Worm (Caenorhabditis elegans) whole organism, early embryonic: ENCODE data around the gene clec-31.

ENCODE experiments used
- B0310.2 ChIP-seq: sonication (generic microtip); optimal IDR thresholded peaks from 2 replicates; lab custom pipeline; 2016; ENCODE audit warnings: mild to moderate bottlenecking, missing genetic modification characterization, missing compliant biosample characterization
- ama-1 ChIP-seq: fragments of 150-350 bp; optimal IDR thresholded peaks from 2 replicates; lab custom pipeline; 2014
- ets-7 ChIP-seq: sonication (generic microtip); optimal IDR thresholded peaks from 2 replicates; lab custom pipeline; 2016; ENCODE audit warnings: missing genotype, missing genetic modification characterization, missing compliant biosample characterization
- flt-1 ChIP-seq: fragments of 200-800 bp; sonication (Bioruptor generic); IDR thresholded peaks from 2 replicates; pipeline ENCODE4 v1.3.6; 2022; ENCODE audit warnings: missing genetic modification characterization, missing compliant biosample characterization
- hmg-4 ChIP-seq: fragments of 200-800 bp; sonication (Bioruptor generic); optimal IDR thresholded peaks from 2 replicates; lab custom pipeline; 2018; ENCODE audit warnings: mild to moderate bottlenecking, missing genetic modification characterization, missing compliant biosample characterization
- hnd-1 ChIP-seq: sonication (generic microtip); optimal IDR thresholded peaks from 2 replicates; lab custom pipeline; 2016; ENCODE audit warnings: missing genetic modification characterization, missing compliant biosample characterization
- scrt-1 ChIP-seq: fragments of 200-800 bp; sonication (Bioruptor generic); IDR thresholded peaks from 2 replicates; pipeline ENCODE4 v1.3.6; 2022; ENCODE audit warnings: missing genetic modification characterization, missing compliant biosample characterization
- sea-1 ChIP-seq: fragments of 200-800 bp; sonication (Bioruptor generic); conservative IDR thresholded peaks from 2 replicates; pipeline ENCODE4 v1.3.6; 2022; ENCODE audit warnings: missing genetic modification characterization, missing compliant biosample characterization
- tra-4 ChIP-seq: sonication (generic microtip); optimal IDR thresholded peaks from 2 replicates; lab custom pipeline; 2017; ENCODE audit warnings: missing genetic modification characterization, missing compliant biosample characterization

- TF ChIP-seq tra-4 (tag; lab: Kevin White, UChicago) (no peak), flt-1 (no peak), ama-1 (lab: Kevin White, UChicago) (no peak), B0310.2 (no peak), hmg-4 (GFP tag; lab: Kevin White, UChicago) (no peak), sea-1 (GFP tag; lab: Robert Waterston, UW) (no peak), scrt-1 (no peak), hnd-1 (tag; lab: Kevin White, UChicago) (no peak), ets-7 (no peak)
Observed at ce11 chrV:16848498-16848897, 9.4 kb downstream of the clec-31 start, which contains the start of the genes clec-36 and clec-26.
